Worm (Caenorhabditis elegans): ENCODE results near the gene ltd-1.

Gene ltd-1

DNA sequence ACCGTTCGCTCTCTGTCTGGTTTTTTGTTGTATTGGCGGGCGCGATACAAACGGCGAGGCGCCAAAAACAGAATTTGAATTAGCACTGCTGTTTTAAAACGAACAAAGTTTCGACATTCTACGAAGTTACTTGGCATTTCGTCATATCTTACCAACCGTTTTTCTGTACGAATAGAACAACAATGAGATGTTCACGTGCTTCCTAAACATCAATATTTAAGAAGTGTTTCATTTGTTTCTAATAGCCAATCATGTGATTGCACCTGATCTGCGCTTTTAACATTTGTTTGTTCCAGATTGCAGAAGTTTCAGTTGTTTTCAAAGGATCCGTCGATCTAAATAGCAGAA, 36.5 kb upstream of the ltd-1 start:
- TF ChIP-seq dmd-9 (GFP tag; IDR thresholded peaks at IDR 0.05) (no peak), fkh-10 (GFP tag; optimal IDR thresholded peaks at IDR 0.05) (no peak), mep-1 (tag; optimal IDR thresholded peaks at IDR 0.05) (peak; percentile 56), nhr-42 (GFP tag; IDR thresholded peaks at IDR 0.05) (no peak), mdt-29 (GFP tag; IDR thresholded peaks at IDR 0.05) (no peak), mes-2 (tag; optimal IDR thresholded peaks at IDR 0.05; ENCODE audit: poor library complexity, severe bottlenecking) (no peak), mxl-2 (GFP tag; conservative IDR thresholded peaks at IDR 0.05) (no peak), hlh-30 (tag; optimal IDR thresholded peaks at IDR 0.05; ENCODE audit: insufficient read depth) (peak; percentile 40)

- TF ChIP-seq hlh-11 (tag; optimal IDR thresholded peaks at IDR 0.05) (peak; percentile 72), ztf-7 (tag; optimal IDR thresholded peaks at IDR 0.05) (no peak), php-3 (GFP tag; IDR thresholded peaks at IDR 0.05) (0 out of 2 replicates have a peak, but pooled peaks have one; percentile 12), daf-16 (GFP tag; optimal IDR thresholded peaks at IDR 0.05) (peak in 1 of 2 experiments; percentile 30), daf-16 (tag; optimal IDR thresholded peaks at IDR 0.05) (peak; percentile 7), dmd-8 (GFP tag; IDR thresholded peaks at IDR 0.05) (0 out of 2 replicates have a peak, but pooled peaks have one; percentile 48), ceh-82 (tag; optimal IDR thresholded peaks at IDR 0.05) (no peak), nhr-28 (tag; optimal IDR thresholded peaks at IDR 0.05) (peak; percentile 45), dmd-6 (GFP tag; IDR thresholded peaks at IDR 0.05) (peak; percentile 69), ceh-62 (tag; optimal IDR thresholded peaks at IDR 0.05) (no peak), egl-43 (GFP tag; IDR thresholded peaks at IDR 0.05) (peak; percentile 72), unc-62 (GFP tag; optimal IDR thresholded peaks at IDR 0.05 in 1 of 2) (peak in 1 of 2 experiments; percentile 96), unc-62 (tag; optimal IDR thresholded peaks at IDR 0.05) (no peak), spr-1 (tag; optimal IDR thresholded peaks at IDR 0.05) (no peak), ceh-20 (GFP tag; IDR thresholded peaks at IDR 0.05) (peak; percentile 53; the same call in 1 of the 2 replicates), pha-4 (GFP tag; IDR thresholded peaks at IDR 0.05) (peak; percentile 70; the same call in 1 of the 2 replicates), pha-4 (tag; optimal IDR thresholded peaks at IDR 0.05) (no peak), F10B5.3 (tag; optimal IDR thresholded peaks at IDR 0.05) (peak; percentile 7), F37D6.2 (tag; optimal IDR thresholded peaks at IDR 0.05) (peak; percentile 8), egl-27 (tag; optimal IDR thresholded peaks at IDR 0.05) (no peak), ctbp-1 (GFP tag; IDR thresholded peaks at IDR 0.05) (peak; percentile 64), sdz-12 (GFP tag; optimal IDR thresholded peaks at IDR 0.05) (no peak), nhr-48 (tag; optimal IDR thresholded peaks at IDR 0.05) (peak; percentile 17), tag-97 (GFP tag; IDR thresholded peaks at IDR 0.05) (no peak), lin-1 (GFP tag; IDR thresholded peaks at IDR 0.05) (0 out of 2 replicates have a peak, but pooled peaks have one; percentile 33), T20F7.1 (GFP tag; optimal IDR thresholded peaks at IDR 0.05) (peak; percentile 47), T26A8.4 (GFP tag; IDR thresholded peaks at IDR 0.05) (no peak; the same call in 1 of the 2 replicates), ceh-28 (tag; optimal IDR thresholded peaks at IDR 0.05) (no peak), nhr-76 (tag; optimal IDR thresholded peaks at IDR 0.05) (no peak), lin-38 (GFP tag; IDR thresholded peaks at IDR 0.05) (peak; percentile 13; the same call in 1 of the 2 replicates), rbr-2 (tag; optimal IDR thresholded peaks at IDR 0.05) (peak; percentile 55), hlh-30 (tag; optimal IDR thresholded peaks at IDR 0.05; ENCODE audit: insufficient read depth) (peak; percentile 93), hmg-1.1 (GFP tag; IDR thresholded peaks at IDR 0.05) (peak; percentile 57), lsy-2 (tag; optimal IDR thresholded peaks at IDR 0.05) (peak; percentile 34 to 61), mes-2 (tag; optimal IDR thresholded peaks at IDR 0.05; ENCODE audit: poor library complexity, severe bottlenecking) (peak; percentile 66), mdl-1 (tag; optimal IDR thresholded peaks at IDR 0.05) (peak in 1 of 2 experiments; percentile 63), dpl-1 (GFP tag; optimal IDR thresholded peaks at IDR 0.05) (peak; percentile 30), set-16 (GFP tag; IDR thresholded peaks at IDR 0.05) (peak; percentile 98), zip-2 (tag; optimal IDR thresholded peaks at IDR 0.05) (peak; percentile 94), aha-1 (tag) (peak; percentile 65), nhr-77 (tag; optimal IDR thresholded peaks at IDR 0.05) (peak; percentile 4), lin-13 (GFP tag; optimal IDR thresholded peaks at IDR 0.05) (peak; percentile 0), dve-1 (tag; optimal IDR thresholded peaks at IDR 0.05; ENCODE audit: insufficient read depth) (peak; percentile 65)
Measured at ce11 chrII:8128273-8129039, 35.9 kb upstream of the ltd-1 start.
